Worm (Caenorhabditis elegans): ENCODE data around the gene F49C12.1.

Gene F49C12.1

ce11 chrIV:9264513-9264912 is 31.6 kb downstream of the F49C12.1 start:
- TF ChIP-seq pes-1 (GFP tag; IDR thresholded peaks at IDR 0.05) = no peak
- no peak for TF ChIP-seq B0310.2 (tag; optimal IDR thresholded peaks at IDR 0.05)
- no peak for TF ChIP-seq hmg-4 (GFP tag; optimal IDR thresholded peaks at IDR 0.05)
- TF ChIP-seq sea-1 (GFP tag; conservative IDR thresholded peaks at IDR 0.05) = no peak
- no peak for TF ChIP-seq ets-7 (tag; optimal IDR thresholded peaks at IDR 0.05)
- TF ChIP-seq aly-1 (tag; optimal IDR thresholded peaks at IDR 0.05) = no peak
- no peak for TF ChIP-seq F13C5.2 (tag; optimal IDR thresholded peaks at IDR 0.05)
- no peak for TF ChIP-seq scrt-1 (GFP tag; IDR thresholded peaks at IDR 0.05)
- TF ChIP-seq flt-1 (GFP tag; IDR thresholded peaks at IDR 0.05) = no peak
- no peak for TF ChIP-seq hmbx-1 (tag; optimal IDR thresholded peaks at IDR 0.05)
- no peak for TF ChIP-seq ceh-36 (tag; optimal IDR thresholded peaks at IDR 0.05)

ce11 chrIV:9263812-9264320 is 32.3 kb downstream of the F49C12.1 start, which contains the start of gene flh-1:
Gene flh-1 (minus strand): TSS chrIV:9264270.
- TF ChIP-seq sea-1 (GFP tag; conservative IDR thresholded peaks at IDR 0.05) (peak; percentile 82), ets-7 (tag; optimal IDR thresholded peaks at IDR 0.05) (no peak), ceh-36 (tag; optimal IDR thresholded peaks at IDR 0.05) (peak; percentile 70), ceh-13 (GFP tag; optimal IDR thresholded peaks at IDR 0.05) (no peak), aly-1 (tag; optimal IDR thresholded peaks at IDR 0.05) (peak; percentile 47), F13C5.2 (tag; optimal IDR thresholded peaks at IDR 0.05) (peak; percentile 15), hmg-4 (GFP tag; optimal IDR thresholded peaks at IDR 0.05) (peak; percentile 86), ama-1 (optimal IDR thresholded peaks at IDR 0.05) (no peak)

- TF ChIP-seq ama-1 (optimal IDR thresholded peaks at IDR 0.05) (no peak), pes-1 (GFP tag; IDR thresholded peaks at IDR 0.05) (no peak), B0310.2 (tag; optimal IDR thresholded peaks at IDR 0.05) (no peak), aly-1 (tag; optimal IDR thresholded peaks at IDR 0.05) (no peak), hmg-4 (GFP tag; optimal IDR thresholded peaks at IDR 0.05) (no peak), ceh-36 (tag; optimal IDR thresholded peaks at IDR 0.05) (no peak), tbx-37 (GFP tag; conservative IDR thresholded peaks at IDR 0.05) (no peak), tbx-11 (GFP tag; IDR thresholded peaks at IDR 0.05) (no peak)
These were observed 33.9 kb downstream of the F49C12.1 start for ce11 chrIV:9262295-9262694.

ce11 chrIV:9261687-9262086 is 34.5 kb downstream of the F49C12.1 start, which contains the start of gene col-120:
Gene col-120 (minus strand): TSS chrIV:9261787.
- no peak for TF ChIP-seq hmbx-1 (tag; optimal IDR thresholded peaks at IDR 0.05)
- no peak for TF ChIP-seq aly-1 (tag; optimal IDR thresholded peaks at IDR 0.05)
- TF ChIP-seq ceh-36 (tag; optimal IDR thresholded peaks at IDR 0.05) = no peak
- no peak for TF ChIP-seq ama-1 (optimal IDR thresholded peaks at IDR 0.05)
- no peak for TF ChIP-seq tra-4 (tag; optimal IDR thresholded peaks at IDR 0.05)
- no peak for TF ChIP-seq flt-1 (GFP tag; IDR thresholded peaks at IDR 0.05)
- TF ChIP-seq F13C5.2 (tag; optimal IDR thresholded peaks at IDR 0.05) = no peak
- no peak for TF ChIP-seq hmg-4 (GFP tag; optimal IDR thresholded peaks at IDR 0.05)
- no peak for TF ChIP-seq tbx-11 (GFP tag; IDR thresholded peaks at IDR 0.05)
- TF ChIP-seq hnd-1 (tag; optimal IDR thresholded peaks at IDR 0.05) = no peak
- TF ChIP-seq pes-1 (GFP tag; IDR thresholded peaks at IDR 0.05) = no peak
- no peak for TF ChIP-seq scrt-1 (GFP tag; IDR thresholded peaks at IDR 0.05)
- TF ChIP-seq B0310.2 (tag; optimal IDR thresholded peaks at IDR 0.05) = no peak
- TF ChIP-seq sea-1 (GFP tag; conservative IDR thresholded peaks at IDR 0.05) = no peak
- no peak for TF ChIP-seq ets-7 (tag; optimal IDR thresholded peaks at IDR 0.05)
- TF ChIP-seq ceh-13 (GFP tag; optimal IDR thresholded peaks at IDR 0.05) = no peak
- no peak for TF ChIP-seq tbx-37 (GFP tag; conservative IDR thresholded peaks at IDR 0.05)

ce11 chrIV:9260826-9261225 is 35.3 kb downstream of the F49C12.1 start:
- TF ChIP-seq flt-1 (GFP tag; IDR thresholded peaks at IDR 0.05) (no peak), tbx-11 (GFP tag; IDR thresholded peaks at IDR 0.05) (no peak), aly-1 (tag; optimal IDR thresholded peaks at IDR 0.05) (no peak), tra-4 (tag; optimal IDR thresholded peaks at IDR 0.05) (no peak), ets-7 (tag; optimal IDR thresholded peaks at IDR 0.05) (no peak), tbx-37 (GFP tag; conservative IDR thresholded peaks at IDR 0.05) (no peak), F13C5.2 (tag; optimal IDR thresholded peaks at IDR 0.05) (no peak), ama-1 (optimal IDR thresholded peaks at IDR 0.05) (no peak), sea-1 (GFP tag; conservative IDR thresholded peaks at IDR 0.05) (no peak), ceh-36 (tag; optimal IDR thresholded peaks at IDR 0.05) (no peak), pes-1 (GFP tag; IDR thresholded peaks at IDR 0.05) (no peak), hmbx-1 (tag; optimal IDR thresholded peaks at IDR 0.05) (no peak), hnd-1 (tag; optimal IDR thresholded peaks at IDR 0.05) (no peak)

ce11 chrIV:9260334-9260733 is 35.8 kb downstream of the F49C12.1 start:
- no peak for TF ChIP-seq tra-4 (tag; optimal IDR thresholded peaks at IDR 0.05)

- no peak for TF ChIP-seq ama-1 (optimal IDR thresholded peaks at IDR 0.05)
- no peak for TF ChIP-seq aly-1 (tag; optimal IDR thresholded peaks at IDR 0.05)
- no peak for TF ChIP-seq tbx-37 (GFP tag; conservative IDR thresholded peaks at IDR 0.05)
These were observed 36.5 kb downstream of the F49C12.1 start, which contains the start of gene Y11D7A.10 for ce11 chrIV:9259687-9260086. Gene Y11D7A.10 (minus strand): TSS chrIV:9259768.

ce11 chrIV:9258547-9258946 is 37.6 kb downstream of the F49C12.1 start:
- no peak for TF ChIP-seq tbx-37 (GFP tag; conservative IDR thresholded peaks at IDR 0.05)
- TF ChIP-seq scrt-1 (GFP tag; IDR thresholded peaks at IDR 0.05) = no peak
- no peak for TF ChIP-seq ceh-13 (GFP tag; optimal IDR thresholded peaks at IDR 0.05)
- TF ChIP-seq hmg-4 (GFP tag; optimal IDR thresholded peaks at IDR 0.05) = no peak
- TF ChIP-seq tra-4 (tag; optimal IDR thresholded peaks at IDR 0.05) = no peak
- no peak for TF ChIP-seq F13C5.2 (tag; optimal IDR thresholded peaks at IDR 0.05)
- TF ChIP-seq ets-7 (tag; optimal IDR thresholded peaks at IDR 0.05) = no peak
- no peak for TF ChIP-seq hnd-1 (tag; optimal IDR thresholded peaks at IDR 0.05)
- TF ChIP-seq aly-1 (tag; optimal IDR thresholded peaks at IDR 0.05) = no peak
- no peak for TF ChIP-seq tbx-11 (GFP tag; IDR thresholded peaks at IDR 0.05)
- TF ChIP-seq ceh-36 (tag; optimal IDR thresholded peaks at IDR 0.05) = no peak
- no peak for TF ChIP-seq sea-1 (GFP tag; conservative IDR thresholded peaks at IDR 0.05)
- TF ChIP-seq flt-1 (GFP tag; IDR thresholded peaks at IDR 0.05) = no peak
- TF ChIP-seq hmbx-1 (tag; optimal IDR thresholded peaks at IDR 0.05) = no peak
- no peak for TF ChIP-seq ama-1 (optimal IDR thresholded peaks at IDR 0.05)
